Worm (Caenorhabditis elegans) whole organism, L3 larva: ENCODE results near the gene ipmk-1.
A peak's percentile ranks its signal among the peaks of the same experiment; 100 is the strongest.

Experiments used
- R02D3.7 ChIP-seq: fragments of 150-350 bp; optimal IDR thresholded peaks from 2 replicates; lab custom pipeline; 2014; ENCODE audit warnings: missing biosample characterization, missing genetic modification characterization
- ama-1 ChIP-seq: fragments of 150-350 bp; optimal IDR thresholded peaks from 2 replicates; lab custom pipeline; 2018
- ceh-16 ChIP-seq: sonication (generic microtip); optimal IDR thresholded peaks from 2 replicates; lab custom pipeline; 2017; ENCODE audit warnings: missing biosample characterization, missing genetic modification characterization
- egl-5 ChIP-seq: fragments of 150-350 bp; optimal IDR thresholded peaks from 2 replicates; lab custom pipeline; 2017; ENCODE audit warnings: missing biosample characterization, missing genetic modification reagents, missing genetic modification characterization, inconsistent platforms
- elt-1 ChIP-seq: fragments of 150-350 bp; optimal IDR thresholded peaks from 2 replicates; lab custom pipeline; 2014; ENCODE audit warnings: missing biosample characterization, missing genetic modification characterization
- elt-2 ChIP-seq: sonication (generic microtip); optimal IDR thresholded peaks from 2 replicates; lab custom pipeline; 2016; ENCODE audit warnings: missing genetic modification reagents, mild to moderate bottlenecking, missing genetic modification characterization, missing compliant biosample characterization
- fkh-10 ChIP-seq: sonication (generic microtip); optimal IDR thresholded peaks from 2 replicates; lab custom pipeline; 2017; ENCODE audit warnings: missing biosample characterization, missing genetic modification reagents, missing genetic modification characterization
- jun-1 ChIP-seq: fragments of 150-350 bp; optimal IDR thresholded peaks from 2 replicates; lab custom pipeline; 2014; ENCODE audit warnings: missing biosample characterization, missing genetic modification reagents, missing genetic modification characterization
- lin-39 ChIP-seq: fragments of 150-350 bp; optimal IDR thresholded peaks from 2 replicates; lab custom pipeline; 2018; ENCODE audit warnings: missing biosample characterization, missing genetic modification reagents, missing genetic modification characterization
- mdl-1 ChIP-seq: fragments of 150-350 bp; optimal IDR thresholded peaks from 2 replicates; lab custom pipeline; 2014; ENCODE audit warnings: missing biosample characterization, missing genetic modification characterization
- nhr-11 ChIP-seq: fragments of 150-350 bp; optimal IDR thresholded peaks from 2 replicates; lab custom pipeline; 2014; ENCODE audit warnings: missing biosample characterization, missing genetic modification characterization
- nhr-23 ChIP-seq: fragments of 150-350 bp; optimal IDR thresholded peaks from 2 replicates; lab custom pipeline; 2014; ENCODE audit warnings: missing biosample characterization, missing genetic modification reagents, missing genetic modification characterization
- nhr-237 ChIP-seq: fragments of 150-350 bp; optimal IDR thresholded peaks from 2 replicates; lab custom pipeline; 2014; ENCODE audit warnings: missing biosample characterization, missing genetic modification characterization
- nhr-28 ChIP-seq: fragments of 150-350 bp; optimal IDR thresholded peaks from 2 replicates; lab custom pipeline; 2014; ENCODE audit warnings: missing biosample characterization, missing genetic modification characterization
- nhr-67 ChIP-seq: fragments of 150-350 bp; optimal IDR thresholded peaks from 2 replicates; lab custom pipeline; 2014; ENCODE audit warnings: missing biosample characterization, missing genetic modification characterization
- pha-4 ChIP-seq: fragments of 150-350 bp; optimal IDR thresholded peaks from 2 replicates; lab custom pipeline; 2014; ENCODE audit warnings: missing biosample characterization, missing genetic modification reagents, missing genetic modification characterization
- pqm-1 ChIP-seq: fragments of 150-350 bp; optimal IDR thresholded peaks from 2 replicates; lab custom pipeline; 2017; ENCODE audit warnings: missing biosample characterization, missing genetic modification characterization, inconsistent platforms
- sea-2 ChIP-seq: fragments of 150-350 bp; sonication (generic microtip); optimal IDR thresholded peaks from 4 replicates; lab custom pipeline; 2014; ENCODE audit warnings: missing biosample characterization, missing genetic modification reagents, missing genetic modification characterization
- skn-1 ChIP-seq: fragments of 150-350 bp; optimal IDR thresholded peaks from 2 replicates; lab custom pipeline; 2014; ENCODE audit warnings: missing biosample characterization, missing genetic modification characterization

ipmk-1 gene

DNA sequence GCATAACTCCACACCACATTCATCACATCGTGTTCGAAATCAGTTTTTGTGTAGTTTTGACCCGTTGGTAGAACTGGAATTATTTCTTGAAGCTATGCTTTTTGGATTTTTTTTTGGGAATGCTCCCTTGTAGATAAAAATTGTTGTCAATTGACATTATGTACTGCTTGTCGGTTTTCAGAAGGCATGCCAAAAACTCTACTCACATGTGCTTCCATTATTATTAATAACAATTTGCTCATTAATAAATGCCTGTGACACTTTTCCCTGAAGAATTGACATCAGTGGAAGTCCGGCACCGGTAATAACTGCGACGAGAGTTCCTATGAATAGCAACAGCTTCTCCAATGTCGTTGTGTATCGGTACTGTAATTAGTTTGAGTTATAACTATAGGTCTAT lies 49.0 kb downstream of the ipmk-1 start:
- TF ChIP-seq R02D3.7, result no peak
- no peak for TF ChIP-seq elt-1 (tag; lab: Kevin White, UChicago)
- no peak for TF ChIP-seq skn-1 (tag; lab: Kevin White, UChicago)
- TF ChIP-seq mdl-1 (tag; lab: Kevin White, UChicago), result no peak
- TF ChIP-seq egl-5 (tag; lab: Kevin White, UChicago), result no peak
- TF ChIP-seq nhr-67 (tag; lab: Kevin White, UChicago), result no peak
- TF ChIP-seq sea-2 (GFP tag; lab: Kevin White, UChicago), result no peak

- TF ChIP-seq jun-1 (tag; lab: Kevin White, UChicago), result peak; percentile 9
- no peak for TF ChIP-seq nhr-67 (tag; lab: Kevin White, UChicago)
- no peak for TF ChIP-seq ama-1
- no peak for TF ChIP-seq nhr-237 (tag; lab: Kevin White, UChicago)
- peak; percentile 27 for TF ChIP-seq pha-4 (tag; lab: Kevin White, UChicago)
- TF ChIP-seq elt-2 (tag; lab: Kevin White, UChicago), result peak; percentile 94
- TF ChIP-seq nhr-23 (tag; lab: Kevin White, UChicago), result no peak
- no peak for TF ChIP-seq mdl-1 (tag; lab: Kevin White, UChicago)
- no peak for TF ChIP-seq lin-39
- TF ChIP-seq nhr-28, result no peak
- TF ChIP-seq egl-5 (tag; lab: Kevin White, UChicago), result no peak
- TF ChIP-seq pqm-1 (tag; lab: Kevin White, UChicago), result peak; percentile 91
- TF ChIP-seq ceh-16 (tag; lab: Kevin White, UChicago), result no peak
- TF ChIP-seq fkh-10 (GFP tag; lab: Kevin White, UChicago), result no peak
- TF ChIP-seq, all 47 proteins: peak for 4
These were observed 51.2 kb downstream of the ipmk-1 start, which contains the start of gene pgp-1 for ce11 chrIV:12599158-12599557. Gene pgp-1, minus strand, starts transcription at chrIV:12599169.

ce11 chrIV:12600941-12601340 lies 53.0 kb downstream of the ipmk-1 start:
- TF ChIP-seq nhr-11 (tag; lab: Kevin White, UChicago), result no peak
- TF ChIP-seq skn-1 (tag; lab: Kevin White, UChicago), result no peak
- TF ChIP-seq jun-1 (tag; lab: Kevin White, UChicago), result peak; percentile 18
- TF ChIP-seq elt-2 (tag; lab: Kevin White, UChicago), result peak; percentile 94
- TF ChIP-seq pqm-1 (tag; lab: Kevin White, UChicago), result peak; percentile 94
